Worm (Caenorhabditis elegans): ENCODE results near the gene pnp-1.

The pnp-1 gene

DNA sequence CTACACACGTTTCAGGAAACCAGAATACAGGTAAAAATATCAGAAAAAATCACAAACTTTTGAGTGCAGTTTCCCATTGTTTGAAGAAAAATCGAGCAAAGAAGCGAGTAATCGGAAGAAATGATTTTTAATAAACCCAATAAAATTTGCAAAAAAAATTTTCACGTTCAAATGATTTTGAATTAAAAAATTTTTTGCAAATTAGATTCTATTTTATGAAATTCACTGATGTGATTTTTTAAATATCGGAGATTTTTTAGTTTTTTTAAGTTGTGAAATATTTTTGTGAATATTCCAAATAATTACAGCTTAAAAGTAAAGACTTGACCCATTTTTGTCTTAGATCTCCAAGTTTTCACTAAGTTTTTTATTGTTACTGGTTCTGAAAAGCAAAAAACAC, at the start of gene pnp-1:
Gene pnp-1 (minus strand): TSS at position 101 of the 400 bp plus-strand sequence.
- TF ChIP-seq lsy-2 (tag; optimal IDR thresholded peaks at IDR 0.05): no peak
- no peak for TF ChIP-seq nhr-111 (GFP tag; optimal IDR thresholded peaks at IDR 0.05)
- no peak for TF ChIP-seq unc-130 (GFP tag; optimal IDR thresholded peaks at IDR 0.05)
- TF ChIP-seq attf-4 (tag; optimal IDR thresholded peaks at IDR 0.05): no peak
- TF ChIP-seq madf-5 (GFP tag; IDR thresholded peaks at IDR 0.05): no peak
- no peak for TF ChIP-seq ZK337.2 (GFP tag; IDR thresholded peaks at IDR 0.05)
- no peak for TF ChIP-seq fkh-10 (GFP tag; optimal IDR thresholded peaks at IDR 0.05)
- no peak for TF ChIP-seq lin-15B (tag; optimal IDR thresholded peaks at IDR 0.05)
- no peak for TF ChIP-seq nhr-102 (tag; optimal IDR thresholded peaks at IDR 0.05)
- TF ChIP-seq lin-39 (tag; optimal IDR thresholded peaks at IDR 0.05): no peak
- no peak for TF ChIP-seq unc-39 (tag; optimal IDR thresholded peaks at IDR 0.05)
- TF ChIP-seq duxl-1 (tag; optimal IDR thresholded peaks at IDR 0.05; ENCODE audit: poor library complexity): no peak

DNA sequence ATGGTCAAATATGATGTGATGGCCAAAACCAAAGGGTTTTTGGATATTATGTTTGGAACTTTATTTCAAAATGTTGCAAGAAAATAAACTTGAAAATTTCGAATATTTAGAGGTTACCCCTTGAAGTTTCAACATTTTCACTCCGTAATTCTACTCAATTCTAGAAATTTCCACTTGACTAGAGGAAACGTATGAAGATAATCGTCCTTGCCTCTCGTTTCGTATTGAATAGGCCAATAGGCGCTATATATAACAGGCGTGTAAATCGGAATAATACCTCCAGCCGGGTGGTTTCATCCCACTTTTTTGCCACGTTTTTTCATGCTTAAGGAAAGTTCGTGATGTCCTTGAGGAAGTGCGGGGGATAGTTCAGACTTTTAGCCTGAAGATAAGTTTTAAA, 45.2 kb upstream of the pnp-1 start:
- TF ChIP-seq egl-27 (tag; optimal IDR thresholded peaks at IDR 0.05) (no peak), unc-62 (GFP tag; optimal IDR thresholded peaks at IDR 0.05 in 1 of 2) (peak in 1 of 2 experiments; percentile 74), unc-62 (tag; optimal IDR thresholded peaks at IDR 0.05) (no peak)

DNA sequence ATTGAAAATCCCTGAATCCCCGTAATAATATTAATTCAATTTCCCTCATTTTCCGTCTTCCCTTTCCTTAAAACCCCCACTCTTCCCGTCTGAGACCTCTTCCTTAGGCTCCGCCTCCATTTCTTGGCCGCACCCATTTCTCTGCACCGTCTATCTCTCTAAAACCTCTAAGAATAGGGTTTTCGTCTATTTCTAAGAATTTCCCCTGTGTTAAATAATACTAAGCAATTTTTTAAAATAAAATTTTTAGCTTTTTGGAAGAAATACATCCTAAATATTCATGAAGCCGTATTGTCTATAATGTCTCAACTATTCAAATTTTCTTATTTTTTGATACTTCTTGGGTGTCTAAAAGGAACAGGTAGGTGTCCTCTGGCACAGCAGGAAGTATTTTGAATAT, 41.4 kb upstream of the pnp-1 start, which contains the start of gene cdh-8:
Gene cdh-8 (plus strand): TSS at position 301 of the 400 bp plus-strand sequence.
- TF ChIP-seq saeg-2 (GFP tag; IDR thresholded peaks at IDR 0.05) (no peak), unc-62 (GFP tag; optimal IDR thresholded peaks at IDR 0.05 in 1 of 2) (no peak), unc-62 (tag; optimal IDR thresholded peaks at IDR 0.05) (no peak), jun-1 (tag; optimal IDR thresholded peaks at IDR 0.05) (no peak), php-3 (GFP tag; IDR thresholded peaks at IDR 0.05) (no peak), ZK337.2 (GFP tag; IDR thresholded peaks at IDR 0.05) (no peak), ztf-11 (tag; optimal IDR thresholded peaks at IDR 0.05) (no peak)

DNA sequence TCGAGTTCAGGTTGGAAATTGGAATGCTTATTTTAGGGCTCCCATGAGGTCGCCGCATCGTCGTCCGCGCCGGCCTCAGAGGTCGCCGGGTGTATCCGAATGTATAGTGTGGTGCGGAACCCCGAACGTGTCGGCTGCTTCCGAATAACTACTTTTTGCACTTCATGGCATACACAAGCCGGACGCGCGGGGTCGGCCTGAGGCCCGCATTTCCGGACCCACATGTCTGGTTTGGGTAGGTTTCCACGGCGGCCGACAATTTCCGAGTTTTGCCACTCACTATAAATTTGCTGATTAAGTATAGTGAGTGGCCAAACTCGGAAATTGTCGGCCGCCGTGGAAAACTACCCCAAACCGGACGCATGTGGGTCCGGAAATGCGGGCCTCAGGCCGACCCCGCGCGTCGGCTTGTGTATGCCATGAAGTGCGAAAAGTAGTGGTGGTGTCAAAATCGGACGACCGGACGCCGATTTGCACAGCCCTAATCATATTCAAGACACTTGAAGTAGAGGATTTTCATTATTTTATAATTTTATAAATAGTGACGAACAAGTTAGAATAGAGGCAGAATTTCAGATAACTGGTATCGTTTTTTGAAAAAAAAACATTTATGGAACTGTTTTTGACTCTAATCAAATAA, 40.2 kb upstream of the pnp-1 start:
- no peak for TF ChIP-seq snpc-4 (tag; optimal IDR thresholded peaks at IDR 0.05)
- peak; percentile 55 for TF ChIP-seq set-16 (GFP tag; IDR thresholded peaks at IDR 0.05)
- 0 out of 2 replicates have a peak, but pooled peaks have one; percentile 45 for TF ChIP-seq Y48G9A.11 (GFP tag; IDR thresholded peaks at IDR 0.05)

DNA sequence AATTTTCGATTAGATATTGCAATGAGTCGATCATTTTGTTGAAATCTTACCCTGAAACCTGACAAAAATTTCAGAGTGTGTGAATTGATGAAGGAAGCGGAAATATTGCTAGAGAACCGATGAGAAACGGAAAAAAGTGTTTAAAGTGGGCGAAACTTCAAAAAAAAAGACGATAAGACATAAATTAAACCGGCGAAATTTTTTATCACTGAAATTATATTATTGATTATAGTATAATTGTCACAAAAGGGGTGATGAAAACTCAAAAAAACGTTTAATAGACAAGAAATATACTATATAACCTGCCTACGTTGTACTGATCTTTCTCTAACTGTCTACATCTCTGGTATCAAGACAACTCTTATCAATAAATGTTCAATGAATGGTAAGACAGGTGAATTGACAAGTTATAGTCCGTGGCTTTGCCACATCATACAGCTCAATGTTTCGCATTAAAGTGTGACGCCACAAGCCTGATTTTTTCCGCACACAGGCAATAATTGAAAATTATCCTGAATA, 39.1 kb upstream of the pnp-1 start, which contains the start of gene pxmp-4:
Gene pxmp-4 (minus strand): TSS at position 51 of the 519 bp plus-strand sequence.
- TF ChIP-seq lin-39 (tag; optimal IDR thresholded peaks at IDR 0.05): no peak
- TF ChIP-seq php-3 (GFP tag; IDR thresholded peaks at IDR 0.05): peak; percentile 79; the same call in 1 of the 2 replicates
- no peak for TF ChIP-seq daf-16 (GFP tag; optimal IDR thresholded peaks at IDR 0.05)
- TF ChIP-seq daf-16 (tag; optimal IDR thresholded peaks at IDR 0.05): peak; percentile 58
- no peak for TF ChIP-seq madf-9 (GFP tag; conservative IDR thresholded peaks at IDR 0.05)
- TF ChIP-seq hlh-30 (tag; optimal IDR thresholded peaks at IDR 0.05; ENCODE audit: insufficient read depth): no peak
- TF ChIP-seq dve-1 (tag; optimal IDR thresholded peaks at IDR 0.05; ENCODE audit: insufficient read depth): peak; percentile 74
- peak; percentile 19 for TF ChIP-seq hlh-11 (tag; optimal IDR thresholded peaks at IDR 0.05)
- TF ChIP-seq nhr-25 (tag; optimal IDR thresholded peaks at IDR 0.05; ENCODE audit: borderline replicate concordance, insufficient read depth): no peak
- no peak for TF ChIP-seq unc-130 (GFP tag; optimal IDR thresholded peaks at IDR 0.05)
- TF ChIP-seq pqm-1 (tag; optimal IDR thresholded peaks at IDR 0.05): peak; percentile 50
- TF ChIP-seq nhr-48 (tag; optimal IDR thresholded peaks at IDR 0.05): peak; percentile 35
- no peak for TF ChIP-seq mxl-3 (GFP tag; optimal IDR thresholded peaks at IDR 0.05)
- TF ChIP-seq dpl-1 (GFP tag; optimal IDR thresholded peaks at IDR 0.05): no peak
- TF ChIP-seq attf-4 (tag; optimal IDR thresholded peaks at IDR 0.05): no peak
- peak; percentile 74 for TF ChIP-seq dmd-6 (GFP tag; IDR thresholded peaks at IDR 0.05)
- TF ChIP-seq nhr-28 (tag; optimal IDR thresholded peaks at IDR 0.05): peak; percentile 68
- peak in 1 of 2 experiments; percentile 85 for TF ChIP-seq unc-62 (GFP tag; optimal IDR thresholded peaks at IDR 0.05 in 1 of 2)
- no peak for TF ChIP-seq unc-62 (tag; optimal IDR thresholded peaks at IDR 0.05)
